Worm (Caenorhabditis elegans) whole organism, L4/young adult: ENCODE measurements around the gene arrd-16.

ENCODE experiments used
- W03F9.2 ChIP-seq: fragments of 150-350 bp; optimal IDR thresholded peaks from 2 replicates; lab custom pipeline; 2014; ENCODE audit warnings: missing biosample characterization, missing genetic modification characterization
- dao-5 ChIP-seq: sonication (generic microtip); optimal IDR thresholded peaks from 2 replicates; lab custom pipeline; 2016; ENCODE audit warnings: missing genotype, missing genetic modification characterization, moderate library complexity, missing compliant biosample characterization
- him-1 ChIP-seq: sonication (generic microtip); optimal IDR thresholded peaks from 2 replicates; lab custom pipeline; 2016; ENCODE audit warnings: missing genotype, missing genetic modification reagents, missing genetic modification characterization, missing compliant biosample characterization

ce11 chrIII:12453785-12454184 lies 30.7 kb upstream of the arrd-16 start:
- no peak for TF ChIP-seq him-1 (tag; lab: Kevin White, UChicago)
- TF ChIP-seq dao-5 (tag; lab: Kevin White, UChicago), result no peak
- TF ChIP-seq W03F9.2, result no peak
